Worm (Caenorhabditis elegans) whole organism, L4/young adult: ENCODE measurements around the gene ZK622.1.

ENCODE experiments used
- W03F9.2 ChIP-seq: fragments of 150-350 bp; optimal IDR thresholded peaks from 2 replicates; lab custom pipeline; 2014; ENCODE audit warnings: missing biosample characterization, missing genetic modification characterization
- dao-5 ChIP-seq: sonication (generic microtip); optimal IDR thresholded peaks from 2 replicates; lab custom pipeline; 2016; ENCODE audit warnings: missing genotype, missing genetic modification characterization, moderate library complexity, missing compliant biosample characterization
- him-1 ChIP-seq: sonication (generic microtip); optimal IDR thresholded peaks from 2 replicates; lab custom pipeline; 2016; ENCODE audit warnings: missing genotype, missing genetic modification reagents, missing genetic modification characterization, missing compliant biosample characterization

ZK622.1 gene

ce11 chrII:5326891-5327290 is 33.3 kb downstream of the ZK622.1 start:
- TF ChIP-seq him-1 (tag; lab: Kevin White, UChicago) (no peak), W03F9.2 (tag; lab: Kevin White, UChicago) (no peak), dao-5 (tag; lab: Kevin White, UChicago) (no peak)

- TF ChIP-seq him-1 (tag; lab: Kevin White, UChicago) = no peak
- no peak for TF ChIP-seq W03F9.2 (tag; lab: Kevin White, UChicago)
- TF ChIP-seq dao-5 (tag; lab: Kevin White, UChicago) = no peak
Measured at ce11 chrII:5328912-5329311, 35.3 kb downstream of the ZK622.1 start.

- TF ChIP-seq dao-5 (tag; lab: Kevin White, UChicago) = no peak
- TF ChIP-seq W03F9.2 (tag; lab: Kevin White, UChicago) = peak; percentile 25
Measured at ce11 chrII:5330206-5330686, 36.6 kb downstream of the ZK622.1 start.

- TF ChIP-seq him-1 (tag; lab: Kevin White, UChicago) (no peak), W03F9.2 (tag; lab: Kevin White, UChicago) (no peak), dao-5 (tag; lab: Kevin White, UChicago) (no peak)
Measured at ce11 chrII:5331677-5332303, 38.2 kb downstream of the ZK622.1 start.

- TF ChIP-seq dao-5 (tag; lab: Kevin White, UChicago) = no peak
- no peak for TF ChIP-seq him-1 (tag; lab: Kevin White, UChicago)
- no peak for TF ChIP-seq W03F9.2 (tag; lab: Kevin White, UChicago)
Measured at ce11 chrII:5332345-5333124, 38.9 kb downstream of the ZK622.1 start.

ce11 chrII:5333729-5334255 is 40.2 kb downstream of the ZK622.1 start:
- no peak for TF ChIP-seq him-1 (tag; lab: Kevin White, UChicago)
- no peak for TF ChIP-seq dao-5 (tag; lab: Kevin White, UChicago)
- no peak for TF ChIP-seq W03F9.2 (tag; lab: Kevin White, UChicago)

- no peak for TF ChIP-seq W03F9.2 (tag; lab: Kevin White, UChicago)
- no peak for TF ChIP-seq him-1 (tag; lab: Kevin White, UChicago)
- TF ChIP-seq dao-5 (tag; lab: Kevin White, UChicago) = no peak
Measured at ce11 chrII:5334628-5335027, 41.0 kb downstream of the ZK622.1 start.

- TF ChIP-seq dao-5 (tag; lab: Kevin White, UChicago) (no peak), W03F9.2 (tag; lab: Kevin White, UChicago) (no peak), him-1 (tag; lab: Kevin White, UChicago) (no peak)
Measured at ce11 chrII:5335370-5336034, 41.9 kb downstream of the ZK622.1 start.

ce11 chrII:5336035-5336376 is 42.4 kb downstream of the ZK622.1 start:
- TF ChIP-seq dao-5 (tag; lab: Kevin White, UChicago) (peak; percentile 2), him-1 (tag; lab: Kevin White, UChicago) (peak; percentile 70), W03F9.2 (tag; lab: Kevin White, UChicago) (no peak)

- TF ChIP-seq dao-5 (tag; lab: Kevin White, UChicago) (no peak), W03F9.2 (tag; lab: Kevin White, UChicago) (peak; percentile 12), him-1 (tag; lab: Kevin White, UChicago) (peak; percentile 40)
Measured at ce11 chrII:5336660-5337494, 43.3 kb downstream of the ZK622.1 start.

ce11 chrII:5337495-5337840 is 43.9 kb downstream of the ZK622.1 start:
- TF ChIP-seq W03F9.2 (tag; lab: Kevin White, UChicago) (no peak), him-1 (tag; lab: Kevin White, UChicago) (no peak), dao-5 (tag; lab: Kevin White, UChicago) (no peak)

ce11 chrII:5338301-5338700 is 44.7 kb downstream of the ZK622.1 start:
- TF ChIP-seq dao-5 (tag; lab: Kevin White, UChicago) = no peak
- TF ChIP-seq him-1 (tag; lab: Kevin White, UChicago) = no peak
- TF ChIP-seq W03F9.2 (tag; lab: Kevin White, UChicago) = no peak
